Fruit fly (Drosophila melanogaster): ENCODE data around the gene nAChRbeta2.

DNA sequence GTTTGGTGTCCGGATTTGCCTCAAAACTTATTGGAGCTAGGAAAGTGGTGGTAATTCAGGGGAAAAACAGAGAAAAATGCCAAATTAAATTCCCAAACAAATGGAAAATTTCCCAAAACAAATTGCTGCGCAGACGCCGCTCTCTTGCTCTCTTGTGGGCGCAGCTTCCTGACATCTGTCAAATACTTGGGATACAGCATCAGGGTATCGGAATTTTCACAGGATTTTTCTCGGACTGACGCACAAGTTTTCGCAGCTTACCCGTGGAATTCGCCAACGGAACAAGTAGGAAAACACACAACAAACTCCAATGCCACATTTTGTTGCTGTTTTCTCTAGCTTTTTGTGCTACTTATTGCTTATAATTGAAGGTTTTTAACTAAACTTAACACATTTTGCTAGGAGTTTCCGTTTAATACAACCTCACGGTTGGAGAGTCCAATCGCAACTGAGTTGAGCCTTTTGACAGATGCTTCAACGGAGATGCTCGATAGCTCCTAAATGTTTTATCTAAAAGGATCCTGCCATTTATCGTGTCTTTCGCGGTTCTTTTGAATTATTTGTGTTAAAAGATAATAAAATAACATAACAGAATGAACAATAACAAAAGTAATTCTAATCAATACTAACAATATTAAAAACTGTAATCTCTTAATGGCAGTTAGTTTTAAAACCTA lies at the start of gene nAChRbeta2, which contains the start of gene DZIP1:
- TF ChIP-seq Fer1 (GFP tag; optimal IDR thresholded peaks at IDR 0.05) (no peak), Side (GFP tag; optimal IDR thresholded peaks at IDR 0.05) (no peak), lola (GFP tag; optimal IDR thresholded peaks at IDR 0.05) (no peak), fd64A (GFP tag; optimal IDR thresholded peaks at IDR 0.05) (no peak), Max (GFP tag; optimal IDR thresholded peaks at IDR 0.05) (no peak), cg (GFP tag; optimal IDR thresholded peaks at IDR 0.05) (no peak), HLHmδ (GFP tag; optimal IDR thresholded peaks at IDR 0.05) (no peak), chn (GFP tag; optimal IDR thresholded peaks at IDR 0.05) (no peak), unpg (GFP tag; optimal IDR thresholded peaks at IDR 0.05) (no peak)
